Worm (Caenorhabditis elegans) whole organism, L3 larva: Measurements from ENCODE around the gene irld-50.

Source experiments
- R02D3.7 ChIP-seq: fragments of 150-350 bp; optimal IDR thresholded peaks from 2 replicates; lab custom pipeline; 2014; ENCODE audit warnings: missing biosample characterization, missing genetic modification characterization
- ZK546.5 ChIP-seq: sonication (generic microtip); optimal IDR thresholded peaks from 2 replicates; lab custom pipeline; 2017; ENCODE audit warnings: missing biosample characterization, missing genetic modification characterization
- ztf-11 ChIP-seq: fragments of 150-350 bp; optimal IDR thresholded peaks from 2 replicates; lab custom pipeline; 2014; ENCODE audit warnings: missing biosample characterization, missing genetic modification characterization

DNA sequence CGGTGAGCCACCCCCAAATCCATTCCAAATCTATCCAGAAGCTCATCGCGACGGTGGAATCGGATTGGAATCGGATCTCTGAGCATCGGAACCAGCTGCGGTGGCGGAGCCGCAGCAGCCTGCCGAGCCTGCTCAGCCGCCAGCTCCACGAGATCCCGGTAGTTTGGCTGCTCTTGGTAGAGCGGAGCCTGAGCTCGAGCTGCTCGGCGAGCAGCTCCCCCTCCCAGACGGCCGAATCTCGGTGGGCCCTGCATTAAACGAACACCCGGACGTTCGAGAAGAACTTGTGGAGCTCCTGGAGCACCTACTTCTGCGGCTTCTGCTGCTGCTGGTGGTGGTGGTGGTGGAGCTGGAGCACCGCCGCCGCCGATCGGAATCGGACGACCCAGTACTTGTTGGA is 40.1 kb downstream of the irld-50 start:
- TF ChIP-seq ZK546.5 (no peak), R02D3.7 (no peak), ztf-11 (tag; lab: Kevin White, UChicago) (no peak)
